Fruit fly (Drosophila melanogaster) whole organism, embryonic: ENCODE measurements around the gene 14-3-3epsilon.

Experiments used
- Atf6 ChIP-seq: fragments of 200-800 bp; sonication (Bioruptor generic); IDR thresholded peaks from 2 replicates; pipeline ENCODE4 v1.3.6; 2022; ENCODE audit warnings: missing biosample characterization, missing genetic modification characterization
- Blimp-1 ChIP-seq: fragments of 200-800 bp; sonication (Bioruptor generic); optimal IDR thresholded peaks from 3 replicates; lab custom pipeline; 2018; ENCODE audit warnings: missing biosample characterization, missing genetic modification characterization, mild to moderate bottlenecking, moderate library complexity, missing genetic modification reagents
- CG10462 ChIP-seq: fragments of 200-800 bp; sonication (Bioruptor generic); optimal IDR thresholded peaks from 2 replicates; lab custom pipeline; 2016; ENCODE audit warnings: missing biosample characterization, missing genetic modification characterization
- CG11504 ChIP-seq: fragments of 200-800 bp; sonication (Bioruptor generic); optimal IDR thresholded peaks from 3 replicates; lab custom pipeline; 2019; ENCODE audit warnings: missing biosample characterization, mild to moderate bottlenecking, missing genetic modification characterization, moderate library complexity
- CG12071 ChIP-seq: fragments of 200-800 bp; sonication (Bioruptor generic); optimal IDR thresholded peaks from 3 replicates; lab custom pipeline; 2018; ENCODE audit warnings: missing biosample characterization, mild to moderate bottlenecking, missing genetic modification characterization
- CG12219 ChIP-seq: fragments of 200-800 bp; sonication (Bioruptor generic); optimal IDR thresholded peaks from 3 replicates; lab custom pipeline; 2018; ENCODE audit warnings: missing biosample characterization, mild to moderate bottlenecking, missing genetic modification characterization
- CG13287 ChIP-seq: fragments of 200-800 bp; sonication (Bioruptor generic); IDR thresholded peaks from 2 replicates; pipeline ENCODE4 v1.3.6; 2022; ENCODE audit warnings: missing biosample characterization, missing genetic modification characterization; ENCODE audit not compliant: partially characterized antibody
- CG14441 ChIP-seq: fragments of 200-800 bp; sonication (Bioruptor generic); IDR thresholded peaks from 2 replicates; pipeline ENCODE4 v1.3.6; 2022; ENCODE audit warnings: missing biosample characterization, missing genetic modification characterization
- CG14667 ChIP-seq: fragments of 200-800 bp; sonication (Bioruptor generic); IDR thresholded peaks from 2 replicates; pipeline ENCODE4 v1.3.6; 2022; ENCODE audit warnings: missing biosample characterization, missing genetic modification characterization
- CG14860 ChIP-seq: fragments of 200-800 bp; sonication (Bioruptor generic); IDR thresholded peaks from 3 replicates; pipeline ENCODE4 v1.3.6; 2022; ENCODE audit warnings: missing biosample characterization, missing genetic modification characterization; ENCODE audit not compliant: partially characterized antibody
- CG14965 ChIP-seq: fragments of 200-800 bp; sonication (Bioruptor generic); optimal IDR thresholded peaks from 2 replicates; lab custom pipeline; 2016; ENCODE audit warnings: missing biosample characterization, missing genetic modification characterization, borderline replicate concordance
- CG15601 ChIP-seq: fragments of 200-800 bp; sonication (Bioruptor generic); optimal IDR thresholded peaks from 3 replicates; lab custom pipeline; 2019; ENCODE audit warnings: missing biosample characterization, mild to moderate bottlenecking, missing genetic modification characterization, moderate library complexity
- CG18262 ChIP-seq: fragments of 200-800 bp; optimal IDR thresholded peaks from 3 replicates; lab custom pipeline; 2019; ENCODE audit warnings: missing biosample characterization, mild to moderate bottlenecking, missing genetic modification characterization, moderate library complexity
- CG2129 ChIP-seq: fragments of 200-800 bp; sonication (Bioruptor generic); IDR thresholded peaks from 2 replicates; pipeline ENCODE4 v1.3.6; 2022; ENCODE audit warnings: missing biosample characterization, missing genetic modification characterization; ENCODE audit not compliant: partially characterized antibody
- CG32767 ChIP-seq: fragments of 200-800 bp; sonication (Bioruptor generic); IDR thresholded peaks from 2 replicates; pipeline ENCODE4 v1.3.6; 2022; ENCODE audit warnings: missing biosample characterization, missing genetic modification characterization
- CG3407 ChIP-seq: fragments of 200-800 bp; sonication (Bioruptor generic); optimal IDR thresholded peaks from 2 replicates; lab custom pipeline; 2018; ENCODE audit warnings: missing biosample characterization, mild to moderate bottlenecking, missing genetic modification characterization
- CG3838 ChIP-seq: fragments of 200-800 bp; sonication (Bioruptor generic); optimal IDR thresholded peaks from 3 replicates; lab custom pipeline; 2016; ENCODE audit warnings: missing biosample characterization, missing genetic modification characterization
- CG4424 ChIP-seq: fragments of 200-800 bp; sonication (Bioruptor generic); optimal IDR thresholded peaks from 3 replicates; lab custom pipeline; 2016; ENCODE audit warnings: missing biosample characterization, missing genetic modification characterization
- CG4730 ChIP-seq: fragments of 200-800 bp; sonication (Bioruptor generic); IDR thresholded peaks from 2 replicates; pipeline ENCODE4 v1.3.6; 2022; ENCODE audit warnings: missing biosample characterization, missing genetic modification characterization
- CG6689 ChIP-seq: fragments of 200-800 bp; sonication (Bioruptor generic); IDR thresholded peaks from 2 replicates; pipeline ENCODE4 v1.3.6; 2022; ENCODE audit warnings: missing biosample characterization, missing genetic modification characterization
- CG6791 ChIP-seq: fragments of 200-800 bp; sonication (Bioruptor generic); IDR thresholded peaks from 3 replicates; pipeline ENCODE4 v1.3.6; 2022; ENCODE audit warnings: missing biosample characterization, missing genetic modification characterization; ENCODE audit not compliant: partially characterized antibody
- CG7928 ChIP-seq: fragments of 200-800 bp; sonication (Bioruptor generic); optimal IDR thresholded peaks from 2 replicates; lab custom pipeline; 2017; ENCODE audit warnings: missing biosample characterization, mild to moderate bottlenecking, missing genetic modification characterization
- CG8290 ChIP-seq, 3 experiments: fragments of 200-800 bp; sonication (Bioruptor generic); optimal IDR thresholded peaks; 2 replicates each; lab custom pipeline; 2016 to 2019; ENCODE audit warnings: missing biosample characterization in 3 of 3, missing genetic modification characterization in 3 of 3, mild to moderate bottlenecking in 2 of 3, moderate library complexity in 1 of 3
- CG9609 ChIP-seq: fragments of 200-800 bp; sonication (Bioruptor generic); optimal IDR thresholded peaks from 3 replicates; lab custom pipeline; 2016; ENCODE audit warnings: missing biosample characterization, missing genetic modification characterization
- Hr51 ChIP-seq, 2 experiments: fragments of 200-800 bp; sonication (Bioruptor generic); optimal IDR thresholded peaks; 2 replicates in 1 of 2; 3 replicates in 1 of 2; lab custom pipeline; 2016 to 2018; ENCODE audit warnings: missing biosample characterization in 2 of 2, missing genetic modification characterization in 2 of 2, mild to moderate bottlenecking in 1 of 2, moderate library complexity in 1 of 2
- Lhr ChIP-seq: fragments of 200-800 bp; sonication (Bioruptor generic); optimal IDR thresholded peaks from 3 replicates; lab custom pipeline; 2017; ENCODE audit warnings: mild to moderate bottlenecking, missing biosample characterization, missing genetic modification reagents, missing genetic modification characterization
- Poxn ChIP-seq: fragments of 200-800 bp; sonication (Bioruptor generic); IDR thresholded peaks from 2 replicates; pipeline ENCODE4 v1.3.6; 2022; ENCODE audit warnings: missing biosample characterization, missing genetic modification characterization
- ash1 ChIP-seq: fragments of 200-800 bp; sonication (Bioruptor generic); optimal IDR thresholded peaks from 2 replicates; lab custom pipeline; 2018; ENCODE audit warnings: missing biosample characterization, mild to moderate bottlenecking, missing genetic modification characterization
- bsh ChIP-seq, 2 experiments: fragments of 200-800 bp; sonication (Bioruptor generic); optimal IDR thresholded peaks; 2 replicates each; lab custom pipeline; 2017 to 2018; ENCODE audit warnings: mild to moderate bottlenecking in 2 of 2, missing biosample characterization in 2 of 2, missing genetic modification characterization in 2 of 2, moderate library complexity in 1 of 2
- caup ChIP-seq: fragments of 200-800 bp; sonication (Bioruptor generic); optimal IDR thresholded peaks from 3 replicates; lab custom pipeline; 2017; ENCODE audit warnings: missing biosample characterization, mild to moderate bottlenecking, missing genetic modification characterization, moderate library complexity; ENCODE audit not compliant: severe bottlenecking
- cg ChIP-seq: fragments of 200-800 bp; sonication (Bioruptor generic); optimal IDR thresholded peaks from 3 replicates; lab custom pipeline; 2019; ENCODE audit warnings: missing biosample characterization, mild to moderate bottlenecking, missing genetic modification characterization, moderate library complexity
- chif ChIP-seq, 2 experiments: fragments of 200-800 bp; sonication (Bioruptor generic); optimal IDR thresholded peaks; 3 replicates each; lab custom pipeline; 2016; ENCODE audit warnings: missing biosample characterization in 2 of 2, missing genetic modification characterization in 2 of 2
- ems ChIP-seq: fragments of 200-800 bp; sonication (Bioruptor generic); optimal IDR thresholded peaks from 3 replicates; lab custom pipeline; 2016; ENCODE audit warnings: missing biosample characterization, missing genetic modification characterization
- fd3F ChIP-seq: fragments of 200-800 bp; sonication (Bioruptor generic); optimal IDR thresholded peaks from 2 replicates; lab custom pipeline; 2018; ENCODE audit warnings: missing biosample characterization, mild to moderate bottlenecking, missing genetic modification characterization, moderate library complexity
- gcm ChIP-seq: fragments of 200-800 bp; sonication (Bioruptor generic); optimal IDR thresholded peaks from 2 replicates; lab custom pipeline; 2019; ENCODE audit warnings: missing biosample characterization, mild to moderate bottlenecking, missing genetic modification characterization, moderate library complexity
- jigr1 ChIP-seq: fragments of 200-800 bp; sonication (Bioruptor generic); IDR thresholded peaks from 3 replicates; pipeline ENCODE4 v1.3.6; 2022; ENCODE audit warnings: missing biosample characterization, missing genetic modification characterization
- jumu ChIP-seq: fragments of 200-800 bp; sonication (Bioruptor generic); optimal IDR thresholded peaks from 3 replicates; lab custom pipeline; 2016; ENCODE audit warnings: missing biosample characterization, missing genetic modification characterization
- lbe ChIP-seq: fragments of 200-800 bp; sonication (Bioruptor generic); optimal IDR thresholded peaks from 2 replicates; lab custom pipeline; 2016; ENCODE audit warnings: missing biosample characterization, mild to moderate bottlenecking, missing genetic modification characterization
- lov ChIP-seq, 2 experiments: fragments of 200-800 bp in 1 of 2; fragments of >200 bp in 1 of 2; sonication (Bioruptor generic) in 1 of 2; IDR thresholded peaks in 1 of 2; optimal IDR thresholded peaks in 1 of 2; 2 replicates in 1 of 2; 3 replicates in 1 of 2; pipeline versions ENCODE4 v1.3.6 to Lab custom; 2017 to 2022; ENCODE audit warnings: missing biosample characterization in 1 of 2, missing genetic modification characterization in 1 of 2
- luna ChIP-seq: fragments of 200-800 bp; sonication (Bioruptor generic); optimal IDR thresholded peaks from 2 replicates; lab custom pipeline; 2016; ENCODE audit warnings: missing biosample characterization, missing genetic modification characterization
- nom ChIP-seq: fragments of 200-800 bp; sonication (Bioruptor generic); optimal IDR thresholded peaks from 2 replicates; lab custom pipeline; 2017; ENCODE audit warnings: missing biosample characterization, missing genetic modification characterization, mild to moderate bottlenecking, moderate library complexity, missing genetic modification reagents
- odd ChIP-seq: fragments of 200-800 bp; sonication (Bioruptor generic); optimal IDR thresholded peaks from 2 replicates; lab custom pipeline; 2017; ENCODE audit warnings: missing biosample characterization, mild to moderate bottlenecking, missing genetic modification characterization
- org-1 ChIP-seq: fragments of 200-800 bp; sonication (Bioruptor generic); optimal IDR thresholded peaks from 2 replicates; lab custom pipeline; 2017; ENCODE audit warnings: missing biosample characterization, missing genetic modification characterization
- ro ChIP-seq: fragments of 200-800 bp; sonication (Bioruptor generic); IDR thresholded peaks from 2 replicates; pipeline ENCODE4 v1.3.6; 2022; ENCODE audit warnings: missing biosample characterization, missing genetic modification characterization
- row ChIP-seq: fragments of 200-800 bp; sonication (Bioruptor generic); IDR thresholded peaks from 3 replicates; pipeline ENCODE4 v1.3.6; 2022; ENCODE audit warnings: missing biosample characterization, missing genetic modification characterization
- sens ChIP-seq: fragments of 200-800 bp; sonication (Bioruptor generic); peaks from one replicate; lab custom pipeline; 2016; ENCODE audit warnings: missing biosample characterization, missing genetic modification characterization
- stc ChIP-seq: fragments of 200-800 bp; sonication (Bioruptor generic); IDR thresholded peaks from 2 replicates; pipeline ENCODE4 v1.3.6; 2022; ENCODE audit warnings: missing biosample characterization, missing genetic modification characterization
- tin ChIP-seq: fragments of 200-800 bp; sonication (Bioruptor generic); optimal IDR thresholded peaks from 3 replicates; lab custom pipeline; 2016; ENCODE audit warnings: missing biosample characterization, missing genetic modification characterization

Gene 14-3-3epsilon

dm6 chr3R:18298298-18298899, 56.1 kb downstream of the 14-3-3epsilon start (continued):
- TF ChIP-seq CG3407 (GFP tag; lab: Kevin White, UChicago) (no peak), row (GFP tag; lab: Robert Waterston, UW) (no peak), cg (GFP tag; lab: Kevin White, UChicago) (peak; percentile 94), CG14860 (peak; percentile 29; the same call in 1 of the 3 replicates), CG4424 (GFP tag; lab: Kevin White, UChicago) (no peak), ems (GFP tag; lab: Kevin White, UChicago) (peak; percentile 22), Atf6 (no peak), org-1 (GFP tag; lab: Kevin White, UChicago) (no peak), CG32767 (GFP tag; lab: Robert Waterston, UW) (no peak), stc (GFP tag; lab: Robert Waterston, UW) (0 out of 2 replicates have a peak, but pooled peaks have one; percentile 18), CG13287 (no peak), luna (no peak), Hr51 (GFP tag; optimal IDR thresholded peaks at IDR 0.05; lab: Kevin White, UChicago) (peak in 1 of 2 experiments; percentile 32), CG7928 (no peak), sens (GFP tag; lab: Kevin White, UChicago) (peak; percentile 68), CG15601 (tag; lab: Kevin White, UChicago) (no peak), odd (GFP tag; lab: Kevin White, UChicago) (peak; percentile 25), gcm (GFP tag; lab: Kevin White, UChicago) (no peak), nom (GFP tag; lab: Kevin White, UChicago) (peak; percentile 26), CG12219 (GFP tag; lab: Kevin White, UChicago) (peak; percentile 18), CG2129 (GFP tag; lab: Robert Waterston, UW) (no peak), ash1 (GFP tag; lab: Kevin White, UChicago) (no peak), CG8290 (GFP tag; optimal IDR thresholded peaks at IDR 0.05; lab: Kevin White, UChicago) (no peak), CG8290 (tag; optimal IDR thresholded peaks at IDR 0.05; lab: Kevin White, UChicago) (peak in 1 of 2 experiments; percentile 60), caup (peak; percentile 60), CG11504 (tag; lab: Kevin White, UChicago) (no peak), Blimp-1 (GFP tag; lab: Kevin White, UChicago) (no peak), jigr1 (GFP tag; lab: Robert Waterston, UW) (no peak), CG14667 (GFP tag; lab: Robert Waterston, UW) (no peak), CG3838 (no peak), tin (no peak), lbe (GFP tag; lab: Kevin White, UChicago) (no peak), CG12071 (GFP tag; lab: Kevin White, UChicago) (peak; percentile 38), chif (GFP tag; optimal IDR thresholded peaks at IDR 0.05; lab: Kevin White, UChicago) (no peak), CG10462 (GFP tag; lab: Kevin White, UChicago) (no peak), CG9609 (GFP tag; lab: Kevin White, UChicago) (no peak), CG18262 (no peak), jumu (GFP tag; lab: Kevin White, UChicago) (no peak), lov (optimal IDR thresholded peaks at IDR 0.05; lab: Kevin White, UChicago) (no peak), lov (GFP tag; IDR thresholded peaks at IDR 0.05; lab: Robert Waterston, UW) (no peak), ro (GFP tag; lab: Robert Waterston, UW) (no peak), CG14441 (GFP tag; lab: Robert Waterston, UW) (no peak), CG4730 (GFP tag; lab: Robert Waterston, UW) (no peak), fd3F (GFP tag; lab: Kevin White, UChicago) (no peak), CG14965 (GFP tag; lab: Kevin White, UChicago) (no peak), bsh (GFP tag; optimal IDR thresholded peaks at IDR 0.05; lab: Kevin White, UChicago) (peak in 1 of 2 experiments; percentile 4), Lhr (GFP tag; lab: Kevin White, UChicago) (no peak), CG6689 (GFP tag; lab: Robert Waterston, UW) (peak; percentile 41; the same call in 1 of the 2 replicates), Poxn (GFP tag; lab: Robert Waterston, UW) (no peak), CG6791 (peak; percentile 19; the same call in 1 of the 3 replicates)
